Fruit fly (Drosophila melanogaster) whole organism, embryonic: ENCODE results near the gene mei-P26.

Source experiments
- CG10462 ChIP-seq: fragments of 200-800 bp; sonication (Bioruptor generic); optimal IDR thresholded peaks from 2 replicates; lab custom pipeline; 2016; ENCODE audit warnings: missing biosample characterization, missing genetic modification characterization
- CG11696 ChIP-seq: fragments of 200-800 bp; sonication (Bioruptor generic); IDR thresholded peaks from 2 replicates; pipeline ENCODE4 v1.3.6; 2022; ENCODE audit warnings: missing biosample characterization, missing genetic modification characterization
- CG12659 ChIP-seq: fragments of 200-800 bp; sonication (Bioruptor generic); optimal IDR thresholded peaks from 3 replicates; lab custom pipeline; 2017; ENCODE audit warnings: mild to moderate bottlenecking, missing biosample characterization, missing genetic modification reagents, missing genetic modification characterization
- CG16863 ChIP-seq: fragments of 200-800 bp; sonication (Bioruptor generic); optimal IDR thresholded peaks from 3 replicates; lab custom pipeline; 2016; ENCODE audit warnings: missing biosample characterization, missing genetic modification characterization
- CG17568 ChIP-seq: fragments of 200-800 bp; sonication (Bioruptor generic); optimal IDR thresholded peaks from 2 replicates; lab custom pipeline; 2018; ENCODE audit warnings: missing biosample characterization, mild to moderate bottlenecking, missing genetic modification characterization, moderate library complexity
- CG17912 ChIP-seq: fragments of 200-800 bp; sonication (Bioruptor generic); optimal IDR thresholded peaks from 2 replicates; lab custom pipeline; 2018; ENCODE audit warnings: missing biosample characterization, mild to moderate bottlenecking, missing genetic modification characterization
- CG2678 ChIP-seq: fragments of 200-800 bp; sonication (Bioruptor generic); optimal IDR thresholded peaks from 3 replicates; lab custom pipeline; 2019; ENCODE audit warnings: missing biosample characterization, mild to moderate bottlenecking, missing genetic modification characterization, moderate library complexity
- CG32772 ChIP-seq: fragments of 200-800 bp; sonication (Bioruptor generic); IDR thresholded peaks from 2 replicates; pipeline ENCODE4 v1.3.6; 2022; ENCODE audit warnings: missing biosample characterization, missing genetic modification characterization
- CG34376 ChIP-seq: fragments of 200-800 bp; sonication (Bioruptor generic); optimal IDR thresholded peaks from 2 replicates; lab custom pipeline; 2018; ENCODE audit warnings: missing biosample characterization, mild to moderate bottlenecking, missing genetic modification characterization
- CG34422 ChIP-seq: fragments of 200-800 bp; sonication (Bioruptor generic); IDR thresholded peaks from 3 replicates; pipeline ENCODE4 v1.3.6; 2022; ENCODE audit warnings: missing biosample characterization, missing genetic modification characterization
- CG3726 ChIP-seq: fragments of 200-800 bp; sonication (Bioruptor generic); IDR thresholded peaks from 3 replicates; pipeline ENCODE4, ENCODE4 v1.3.6; 2022; ENCODE audit warnings: missing biosample characterization, missing genetic modification characterization
- CG3838 ChIP-seq: fragments of 200-800 bp; sonication (Bioruptor generic); optimal IDR thresholded peaks from 3 replicates; lab custom pipeline; 2016; ENCODE audit warnings: missing biosample characterization, missing genetic modification characterization
- CG43689 ChIP-seq: fragments of 200-800 bp; sonication (Bioruptor generic); IDR thresholded peaks from 2 replicates; pipeline ENCODE4 v1.3.6; 2022; ENCODE audit warnings: missing biosample characterization, missing genetic modification characterization
- CG6254 ChIP-seq: fragments of 200-800 bp; sonication (Bioruptor generic); optimal IDR thresholded peaks from 3 replicates; lab custom pipeline; 2017; ENCODE audit warnings: mild to moderate bottlenecking, missing biosample characterization, missing genetic modification reagents, missing genetic modification characterization
- CG7839 ChIP-seq: fragments of 200-800 bp; sonication (Bioruptor generic); optimal IDR thresholded peaks from 3 replicates; lab custom pipeline; 2018; ENCODE audit warnings: missing biosample characterization, mild to moderate bottlenecking, missing genetic modification characterization, moderate library complexity
- CG7928 ChIP-seq: fragments of 200-800 bp; sonication (Bioruptor generic); optimal IDR thresholded peaks from 2 replicates; lab custom pipeline; 2017; ENCODE audit warnings: missing biosample characterization, mild to moderate bottlenecking, missing genetic modification characterization
- CG8359 ChIP-seq: fragments of 200-800 bp; sonication (Bioruptor generic); optimal IDR thresholded peaks from 2 replicates; lab custom pipeline; 2017; ENCODE audit warnings: missing biosample characterization, mild to moderate bottlenecking, missing genetic modification characterization, borderline replicate concordance
- Doc2 ChIP-seq: fragments of 200-800 bp; sonication (Bioruptor generic); IDR thresholded peaks from 2 replicates; pipeline ENCODE4 v1.3.6; 2022; ENCODE audit warnings: missing biosample characterization, missing genetic modification characterization
- Dp ChIP-seq: fragments of 200-800 bp; sonication (Bioruptor generic); optimal IDR thresholded peaks from 2 replicates; lab custom pipeline; 2018; ENCODE audit warnings: missing biosample characterization, mild to moderate bottlenecking, missing genetic modification characterization, moderate library complexity
- Eip74EF ChIP-seq, 2 experiments: fragments of 200-800 bp in 1 of 2; fragments of >200 bp in 1 of 2; sonication (Bioruptor generic) in 1 of 2; optimal IDR thresholded peaks; 2 replicates each; lab custom pipeline; 2017 to 2019; ENCODE audit warnings: missing biosample characterization in 2 of 2, missing genetic modification characterization in 2 of 2, mild to moderate bottlenecking in 1 of 2, moderate library complexity in 1 of 2
- Hmr ChIP-seq: fragments of 200-800 bp; sonication (Bioruptor generic); optimal IDR thresholded peaks from 3 replicates; lab custom pipeline; 2017; ENCODE audit warnings: mild to moderate bottlenecking, missing biosample characterization, missing genetic modification reagents, missing genetic modification characterization
- MESR4 ChIP-seq: fragments of 200-800 bp; sonication (Bioruptor generic); optimal IDR thresholded peaks from 2 replicates; lab custom pipeline; 2018; ENCODE audit warnings: missing biosample characterization, mild to moderate bottlenecking, missing genetic modification characterization, moderate library complexity
- Med ChIP-seq: fragments of 200-800 bp; sonication (Bioruptor generic); peaks from one replicate; lab custom pipeline; 2016; ENCODE audit warnings: missing biosample characterization, missing genetic modification characterization, mild to moderate bottlenecking, inconsistent platforms, moderate library complexity
- NFAT ChIP-seq: fragments of 200-800 bp; sonication (Bioruptor generic); IDR thresholded peaks from 2 replicates; pipeline ENCODE4 v1.3.6; 2022; ENCODE audit warnings: missing biosample characterization, missing genetic modification characterization
- Oli ChIP-seq: fragments of 200-800 bp; sonication (Bioruptor generic); optimal IDR thresholded peaks from 2 replicates; lab custom pipeline; 2018; ENCODE audit warnings: missing biosample characterization, mild to moderate bottlenecking, missing genetic modification characterization, moderate library complexity
- Six4 ChIP-seq: fragments of 200-800 bp; sonication (Bioruptor generic); optimal IDR thresholded peaks from 2 replicates; lab custom pipeline; 2016; ENCODE audit warnings: missing biosample characterization, missing genetic modification characterization
- YL-1 ChIP-seq: fragments of 200-800 bp; sonication (Bioruptor generic); optimal IDR thresholded peaks from 3 replicates; lab custom pipeline; 2017; ENCODE audit warnings: missing biosample characterization, mild to moderate bottlenecking, missing genetic modification characterization
- abd-A ChIP-seq: fragments of 200-800 bp; sonication (Bioruptor generic); optimal IDR thresholded peaks from 3 replicates; lab custom pipeline; 2019; ENCODE audit warnings: missing biosample characterization, mild to moderate bottlenecking, missing genetic modification characterization, moderate library complexity
- amos ChIP-seq: fragments of 200-800 bp; sonication (Bioruptor generic); IDR thresholded peaks from 2 replicates; pipeline ENCODE4 v1.3.6; 2022; ENCODE audit warnings: missing biosample characterization, missing genetic modification characterization; ENCODE audit not compliant: partially characterized antibody
- dpn ChIP-seq, 2 experiments: fragments of 200-800 bp; sonication (Bioruptor generic); optimal IDR thresholded peaks; 3 replicates each; lab custom pipeline; 2016; ENCODE audit warnings: missing biosample characterization in 2 of 2, missing genetic modification characterization in 2 of 2
- ems ChIP-seq: fragments of 200-800 bp; sonication (Bioruptor generic); optimal IDR thresholded peaks from 3 replicates; lab custom pipeline; 2016; ENCODE audit warnings: missing biosample characterization, missing genetic modification characterization
- en ChIP-seq: fragments of 200-800 bp; sonication (Bioruptor generic); optimal IDR thresholded peaks from 2 replicates; lab custom pipeline; 2016; ENCODE audit warnings: missing biosample characterization, missing genetic modification characterization
- ewg ChIP-seq: fragments of 200-800 bp; sonication (Bioruptor generic); optimal IDR thresholded peaks from 3 replicates; lab custom pipeline; 2017; ENCODE audit warnings: mild to moderate bottlenecking, missing biosample characterization, missing genetic modification reagents, missing genetic modification characterization
- gcm ChIP-seq: fragments of 200-800 bp; sonication (Bioruptor generic); optimal IDR thresholded peaks from 2 replicates; lab custom pipeline; 2019; ENCODE audit warnings: missing biosample characterization, mild to moderate bottlenecking, missing genetic modification characterization, moderate library complexity
- otp ChIP-seq: fragments of 200-800 bp; sonication (Bioruptor generic); IDR thresholded peaks from 3 replicates; pipeline ENCODE4, ENCODE4 v1.3.6; 2022; ENCODE audit warnings: missing biosample characterization, missing genetic modification characterization
- p53 ChIP-seq: fragments of 200-800 bp; sonication (Bioruptor generic); optimal IDR thresholded peaks from 2 replicates; lab custom pipeline; 2016; ENCODE audit warnings: missing biosample characterization, missing genetic modification characterization
- pho ChIP-seq: fragments of 200-800 bp; sonication (Bioruptor generic); optimal IDR thresholded peaks from 2 replicates; lab custom pipeline; 2016; ENCODE audit warnings: missing biosample characterization, missing genetic modification characterization
- schlank ChIP-seq: fragments of 200-800 bp; sonication (Bioruptor generic); optimal IDR thresholded peaks from 2 replicates; lab custom pipeline; 2018; ENCODE audit warnings: missing biosample characterization, mild to moderate bottlenecking, missing genetic modification characterization
- scrt ChIP-seq: fragments of 200-800 bp; sonication (Bioruptor generic); optimal IDR thresholded peaks from 2 replicates; lab custom pipeline; 2018; ENCODE audit warnings: missing biosample characterization, mild to moderate bottlenecking, missing genetic modification characterization, moderate library complexity
- sens-2 ChIP-seq: fragments of 200-800 bp; sonication (Bioruptor generic); IDR thresholded peaks from 2 replicates; pipeline ENCODE4 v1.3.6; 2022; ENCODE audit warnings: missing biosample characterization, missing genetic modification characterization
- sqz ChIP-seq: fragments of 200-800 bp; sonication (Bioruptor generic); optimal IDR thresholded peaks from 3 replicates; lab custom pipeline; 2018; ENCODE audit warnings: missing biosample characterization, mild to moderate bottlenecking, missing genetic modification characterization
- stwl ChIP-seq: fragments of 200-800 bp; sonication (Bioruptor generic); optimal IDR thresholded peaks from 3 replicates; lab custom pipeline; 2018; ENCODE audit warnings: missing biosample characterization, mild to moderate bottlenecking, missing genetic modification characterization, moderate library complexity
- tin ChIP-seq: fragments of 200-800 bp; sonication (Bioruptor generic); optimal IDR thresholded peaks from 3 replicates; lab custom pipeline; 2016; ENCODE audit warnings: missing biosample characterization, missing genetic modification characterization
- ttk ChIP-seq: fragments of 200-800 bp; sonication (Bioruptor generic); IDR thresholded peaks from 2 replicates; pipeline ENCODE4 v2.1.2; 2022; ENCODE audit warnings: missing biosample characterization, missing genetic modification characterization

mei-P26 gene

dm6 chrX:9193604-9194003 lies 30.5 kb downstream of the mei-P26 start, which contains the start of gene CG12106 (continued):
- TF ChIP-seq ttk (GFP tag; lab: Robert Waterston, UW) (no peak), Hmr (no peak), Six4 (GFP tag; lab: Kevin White, UChicago) (no peak), scrt (GFP tag; lab: Kevin White, UChicago) (no peak), sens-2 (GFP tag; lab: Robert Waterston, UW) (no peak), Med (GFP tag; lab: Kevin White, UChicago) (peak; percentile 87), CG11696 (GFP tag; lab: Robert Waterston, UW) (no peak), CG17912 (no peak), CG2678 (tag; lab: Kevin White, UChicago) (peak; percentile 65), CG10462 (GFP tag; lab: Kevin White, UChicago) (no peak), CG6254 (GFP tag; lab: Kevin White, UChicago) (peak; percentile 31), MESR4 (GFP tag; lab: Kevin White, UChicago) (no peak), amos (GFP tag; lab: Robert Waterston, UW) (no peak), en (GFP tag; lab: Kevin White, UChicago) (no peak), CG17568 (GFP tag; lab: Kevin White, UChicago) (no peak), CG16863 (GFP tag; lab: Kevin White, UChicago) (no peak), ems (GFP tag; lab: Kevin White, UChicago) (peak; percentile 8), CG34376 (GFP tag; lab: Kevin White, UChicago) (peak; percentile 25), CG12659 (GFP tag; lab: Kevin White, UChicago) (peak; percentile 48), CG3726 (GFP tag; lab: Robert Waterston, UW) (no peak), CG7839 (tag; lab: Kevin White, UChicago) (peak; percentile 62), schlank (peak; percentile 19), tin (peak; percentile 18), CG43689 (GFP tag; lab: Robert Waterston, UW) (no peak), NFAT (no peak), CG7928 (GFP tag; lab: Kevin White, UChicago) (no peak), Dp (GFP tag; lab: Kevin White, UChicago) (peak; percentile 24)
- TF ChIP-seq, all 482 proteins: peak for 159

- no peak for TF ChIP-seq CG8359
- no peak for TF ChIP-seq CG32772 (GFP tag; lab: Robert Waterston, UW)
- TF ChIP-seq Dp (GFP tag; lab: Kevin White, UChicago): no peak
- TF ChIP-seq CG34422 (GFP tag; lab: Robert Waterston, UW): no peak
- TF ChIP-seq pho (GFP tag; lab: Kevin White, UChicago): no peak
- TF ChIP-seq CG3838 (GFP tag; lab: Kevin White, UChicago): no peak
- TF ChIP-seq sqz (GFP tag; lab: Kevin White, UChicago): no peak
- no peak for TF ChIP-seq Oli (tag; lab: Kevin White, UChicago)
- TF ChIP-seq ewg: no peak
- no peak for TF ChIP-seq otp
- TF ChIP-seq Eip74EF (GFP tag; optimal IDR thresholded peaks at IDR 0.05; lab: Kevin White, UChicago): no peak
- no peak for TF ChIP-seq YL-1 (GFP tag; lab: Kevin White, UChicago)
- no peak for TF ChIP-seq dpn (GFP tag; optimal IDR thresholded peaks at IDR 0.05; lab: Kevin White, UChicago)
- no peak for TF ChIP-seq gcm (GFP tag; lab: Kevin White, UChicago)
- no peak for TF ChIP-seq stwl (tag; lab: Kevin White, UChicago)
- TF ChIP-seq abd-A (tag; lab: Kevin White, UChicago): no peak
- no peak for TF ChIP-seq Doc2
- no peak for TF ChIP-seq p53 (GFP tag; lab: Kevin White, UChicago)
Observed at dm6 chrX:9195311-9195710, 32.3 kb downstream of the mei-P26 start.
